Fruit fly (Drosophila melanogaster) whole organism, embryonic: ENCODE measurements around the gene heix.

Experiments
- Abd-B ChIP-seq: fragments of 200-800 bp; sonication (Bioruptor generic); optimal IDR thresholded peaks from 2 replicates; lab custom pipeline; 2018; ENCODE audit warnings: missing biosample characterization, mild to moderate bottlenecking, missing genetic modification characterization, moderate library complexity
- Atf-2 ChIP-seq: fragments of 200-800 bp; sonication (Bioruptor generic); optimal IDR thresholded peaks from 2 replicates; lab custom pipeline; 2016; ENCODE audit warnings: missing biosample characterization, missing genetic modification characterization
- Atf6 ChIP-seq: fragments of 200-800 bp; sonication (Bioruptor generic); IDR thresholded peaks from 2 replicates; pipeline ENCODE4 v1.3.6; 2022; ENCODE audit warnings: missing biosample characterization, missing genetic modification characterization
- Bdp1 ChIP-seq: fragments of 200-800 bp; sonication (Bioruptor generic); optimal IDR thresholded peaks from 3 replicates; lab custom pipeline; 2016; ENCODE audit warnings: missing biosample characterization, missing genetic modification characterization
- Bgb ChIP-seq: fragments of 200-800 bp; sonication (Bioruptor generic); IDR thresholded peaks from 2 replicates; pipeline ENCODE4 v1.3.6; 2022; ENCODE audit warnings: missing biosample characterization, missing genetic modification characterization; ENCODE audit not compliant: partially characterized antibody
- CG10209 ChIP-seq: fragments of 200-800 bp; sonication (Bioruptor generic); optimal IDR thresholded peaks from 3 replicates; lab custom pipeline; 2017; ENCODE audit warnings: missing biosample characterization, mild to moderate bottlenecking, missing genetic modification characterization, missing genetic modification reagents
- CG10321 ChIP-seq: fragments of 200-800 bp; sonication (Bioruptor generic); IDR thresholded peaks from 2 replicates; pipeline ENCODE4 v1.3.6; 2022; ENCODE audit warnings: missing biosample characterization, missing genetic modification characterization
- CG10366 ChIP-seq: fragments of 200-800 bp; sonication (Bioruptor generic); IDR thresholded peaks from 2 replicates; pipeline ENCODE4 v1.3.6; 2022; ENCODE audit warnings: missing biosample characterization, missing genetic modification characterization
- CG12391 ChIP-seq: fragments of 200-800 bp; sonication (Bioruptor generic); optimal IDR thresholded peaks from 3 replicates; lab custom pipeline; 2018; ENCODE audit warnings: missing biosample characterization, mild to moderate bottlenecking, missing genetic modification characterization, moderate library complexity
- CG14441 ChIP-seq: fragments of 200-800 bp; sonication (Bioruptor generic); IDR thresholded peaks from 2 replicates; pipeline ENCODE4 v1.3.6; 2022; ENCODE audit warnings: missing biosample characterization, missing genetic modification characterization
- CG15011 ChIP-seq: fragments of 200-800 bp; sonication (Bioruptor generic); optimal IDR thresholded peaks from 3 replicates; lab custom pipeline; 2018; ENCODE audit warnings: missing biosample characterization, mild to moderate bottlenecking, missing genetic modification characterization
- CG16779 ChIP-seq: fragments of 200-800 bp; sonication (Bioruptor generic); IDR thresholded peaks from 2 replicates; pipeline ENCODE4 v1.3.6; 2022; ENCODE audit warnings: missing biosample characterization, missing genetic modification characterization
- CG17186 ChIP-seq: fragments of 200-800 bp; sonication (Bioruptor generic); optimal IDR thresholded peaks from 3 replicates; lab custom pipeline; 2017; ENCODE audit warnings: missing biosample characterization, missing genetic modification reagents, missing genetic modification characterization
- CG17829 ChIP-seq: fragments of 200-800 bp; optimal IDR thresholded peaks from 2 replicates; lab custom pipeline; 2019; ENCODE audit warnings: missing biosample characterization, mild to moderate bottlenecking, missing genetic modification characterization, moderate library complexity
- CG18011 ChIP-seq: fragments of 200-800 bp; sonication (Bioruptor generic); optimal IDR thresholded peaks from 2 replicates; lab custom pipeline; 2017; ENCODE audit warnings: missing biosample characterization, missing genetic modification characterization, mild to moderate bottlenecking, moderate library complexity, missing genotype
- CG18262 ChIP-seq: fragments of 200-800 bp; optimal IDR thresholded peaks from 3 replicates; lab custom pipeline; 2019; ENCODE audit warnings: missing biosample characterization, mild to moderate bottlenecking, missing genetic modification characterization, moderate library complexity
- CG2678 ChIP-seq: fragments of 200-800 bp; sonication (Bioruptor generic); optimal IDR thresholded peaks from 3 replicates; lab custom pipeline; 2019; ENCODE audit warnings: missing biosample characterization, mild to moderate bottlenecking, missing genetic modification characterization, moderate library complexity
- CG2712 ChIP-seq: fragments of 200-800 bp; optimal IDR thresholded peaks from 3 replicates; lab custom pipeline; 2019; ENCODE audit warnings: missing biosample characterization, mild to moderate bottlenecking, missing genetic modification characterization, moderate library complexity
- CG3407 ChIP-seq: fragments of 200-800 bp; sonication (Bioruptor generic); optimal IDR thresholded peaks from 2 replicates; lab custom pipeline; 2018; ENCODE audit warnings: missing biosample characterization, mild to moderate bottlenecking, missing genetic modification characterization
- CG34422 ChIP-seq: fragments of 200-800 bp; sonication (Bioruptor generic); IDR thresholded peaks from 3 replicates; pipeline ENCODE4 v1.3.6; 2022; ENCODE audit warnings: missing biosample characterization, missing genetic modification characterization
- CG6272 ChIP-seq: fragments of 200-800 bp; sonication (Bioruptor generic); IDR thresholded peaks from 2 replicates; pipeline ENCODE4 v1.3.6; 2022; ENCODE audit warnings: missing biosample characterization, missing genetic modification characterization
- CG7963 ChIP-seq: fragments of 200-800 bp; sonication (Bioruptor generic); IDR thresholded peaks from 3 replicates; pipeline ENCODE4 v1.3.6; 2022; ENCODE audit warnings: missing biosample characterization, missing genetic modification characterization; ENCODE audit not compliant: partially characterized antibody
- CTCF ChIP-seq: fragments of 200-800 bp; sonication (Bioruptor generic); optimal IDR thresholded peaks from 2 replicates; lab custom pipeline; 2017; ENCODE audit warnings: missing biosample characterization, mild to moderate bottlenecking, missing genetic modification characterization, moderate library complexity
- D19A ChIP-seq: fragments of 200-800 bp; optimal IDR thresholded peaks from 3 replicates; lab custom pipeline; 2019; ENCODE audit warnings: missing biosample characterization, mild to moderate bottlenecking, missing genetic modification characterization, moderate library complexity
- Dfd ChIP-seq, 2 experiments: fragments of >200 bp; optimal IDR thresholded peaks; 2 replicates each; lab custom pipeline; 2017; ENCODE audit warnings: missing biosample characterization in 2 of 2, missing genetic modification characterization in 2 of 2
- E2f2 ChIP-seq: fragments of 200-800 bp; sonication (Bioruptor generic); IDR thresholded peaks from 2 replicates; pipeline ENCODE4 v1.3.6; 2022; ENCODE audit warnings: missing biosample characterization, missing genetic modification characterization
- Hr78 ChIP-seq, 2 experiments: fragments of 200-800 bp in 1 of 2; fragments of >200 bp in 1 of 2; sonication (Bioruptor generic) in 1 of 2; optimal IDR thresholded peaks; 2 replicates each; lab custom pipeline; 2017 to 2019; ENCODE audit warnings: missing biosample characterization in 2 of 2, missing genetic modification characterization in 2 of 2, mild to moderate bottlenecking in 1 of 2, moderate library complexity in 1 of 2
- NFAT ChIP-seq: fragments of 200-800 bp; sonication (Bioruptor generic); IDR thresholded peaks from 2 replicates; pipeline ENCODE4 v1.3.6; 2022; ENCODE audit warnings: missing biosample characterization, missing genetic modification characterization
- Nf-YA ChIP-seq: fragments of 200-800 bp; sonication (Bioruptor generic); IDR thresholded peaks from 2 replicates; pipeline ENCODE4 v1.3.6; 2022; ENCODE audit warnings: missing biosample characterization, missing genetic modification characterization
- Six4 ChIP-seq: fragments of 200-800 bp; sonication (Bioruptor generic); optimal IDR thresholded peaks from 2 replicates; lab custom pipeline; 2016; ENCODE audit warnings: missing biosample characterization, missing genetic modification characterization
- Stat92E ChIP-seq, 3 experiments: fragments of >200 bp in 2 of 3; fragments of 200-800 bp in 1 of 3; sonication (Bioruptor generic) in 1 of 3; optimal IDR thresholded peaks; 2 replicates each; lab custom pipeline; 2017 to 2019; ENCODE audit warnings: missing biosample characterization in 3 of 3, missing genetic modification characterization in 3 of 3, mild to moderate bottlenecking in 1 of 3, moderate library complexity in 1 of 3
- TFAM ChIP-seq: fragments of 200-800 bp; sonication (Bioruptor generic); optimal IDR thresholded peaks from 2 replicates; lab custom pipeline; 2017; ENCODE audit warnings: missing biosample characterization, missing genetic modification characterization, inconsistent platforms
- br ChIP-seq: fragments of >200 bp; optimal IDR thresholded peaks from 2 replicates; lab custom pipeline; 2017
- cato ChIP-seq: fragments of 200-800 bp; sonication (Bioruptor generic); optimal IDR thresholded peaks from 2 replicates; lab custom pipeline; 2016; ENCODE audit warnings: missing biosample characterization, missing genetic modification characterization, borderline replicate concordance
- crol ChIP-seq: fragments of 200-800 bp; sonication (Bioruptor generic); IDR thresholded peaks from 2 replicates; pipeline ENCODE4 v1.3.6; 2022; ENCODE audit warnings: missing biosample characterization, missing genetic modification characterization
- da ChIP-seq: fragments of 200-800 bp; sonication (Bioruptor generic); optimal IDR thresholded peaks from 2 replicates; lab custom pipeline; 2016; ENCODE audit warnings: missing biosample characterization, missing genetic modification characterization
- dm ChIP-seq: fragments of 200-800 bp; sonication (Bioruptor generic); optimal IDR thresholded peaks from 3 replicates; lab custom pipeline; 2016; ENCODE audit warnings: missing biosample characterization, missing genetic modification characterization
- dysf ChIP-seq: fragments of 200-800 bp; sonication (Bioruptor generic); IDR thresholded peaks from 3 replicates; pipeline ENCODE4 v1.3.6; 2022; ENCODE audit warnings: missing biosample characterization, missing genetic modification characterization
- esg ChIP-seq: fragments of 200-800 bp; sonication (Bioruptor generic); conservative IDR thresholded peaks from 2 replicates; pipeline ENCODE4 v1.3.6; 2022; ENCODE audit warnings: missing biosample characterization, missing genetic modification characterization
- fd3F ChIP-seq: fragments of 200-800 bp; sonication (Bioruptor generic); optimal IDR thresholded peaks from 2 replicates; lab custom pipeline; 2018; ENCODE audit warnings: missing biosample characterization, mild to moderate bottlenecking, missing genetic modification characterization, moderate library complexity
- fd96Cb ChIP-seq: fragments of 200-800 bp; sonication (Bioruptor generic); optimal IDR thresholded peaks from 2 replicates; lab custom pipeline; 2018; ENCODE audit warnings: missing biosample characterization, mild to moderate bottlenecking, missing genetic modification characterization, moderate library complexity
- h ChIP-seq: fragments of >200 bp; optimal IDR thresholded peaks from 2 replicates; lab custom pipeline; 2017
- hbn ChIP-seq: fragments of 200-800 bp; sonication (Bioruptor generic); IDR thresholded peaks from 2 replicates; pipeline ENCODE4 v1.3.6; 2022; ENCODE audit warnings: missing biosample characterization, missing genetic modification characterization; ENCODE audit not compliant: partially characterized antibody
- her ChIP-seq: fragments of 200-800 bp; sonication (Bioruptor generic); optimal IDR thresholded peaks from 2 replicates; lab custom pipeline; 2016; ENCODE audit warnings: missing biosample characterization, missing genetic modification characterization
- jumu ChIP-seq: fragments of 200-800 bp; sonication (Bioruptor generic); optimal IDR thresholded peaks from 3 replicates; lab custom pipeline; 2016; ENCODE audit warnings: missing biosample characterization, missing genetic modification characterization
- ken ChIP-seq: fragments of 200-800 bp; sonication (Bioruptor generic); IDR thresholded peaks from 3 replicates; pipeline ENCODE4 v1.3.6; 2022; ENCODE audit warnings: missing biosample characterization, missing genetic modification characterization
- pzg ChIP-seq: fragments of 200-800 bp; sonication (Bioruptor generic); optimal IDR thresholded peaks from 3 replicates; lab custom pipeline; 2018; ENCODE audit warnings: missing biosample characterization, mild to moderate bottlenecking, missing genetic modification characterization, moderate library complexity
- slbo ChIP-seq: fragments of 200-800 bp; sonication (Bioruptor generic); IDR thresholded peaks from 2 replicates; pipeline ENCODE4 v1.3.6; 2022; ENCODE audit warnings: missing biosample characterization, missing genetic modification characterization
- stc ChIP-seq: fragments of 200-800 bp; sonication (Bioruptor generic); IDR thresholded peaks from 2 replicates; pipeline ENCODE4 v1.3.6; 2022; ENCODE audit warnings: missing biosample characterization, missing genetic modification characterization
- unpg ChIP-seq: fragments of 200-800 bp; sonication (Bioruptor generic); optimal IDR thresholded peaks from 3 replicates; lab custom pipeline; 2018; ENCODE audit warnings: missing biosample characterization, mild to moderate bottlenecking, missing genetic modification characterization, moderate library complexity

Gene heix

DNA sequence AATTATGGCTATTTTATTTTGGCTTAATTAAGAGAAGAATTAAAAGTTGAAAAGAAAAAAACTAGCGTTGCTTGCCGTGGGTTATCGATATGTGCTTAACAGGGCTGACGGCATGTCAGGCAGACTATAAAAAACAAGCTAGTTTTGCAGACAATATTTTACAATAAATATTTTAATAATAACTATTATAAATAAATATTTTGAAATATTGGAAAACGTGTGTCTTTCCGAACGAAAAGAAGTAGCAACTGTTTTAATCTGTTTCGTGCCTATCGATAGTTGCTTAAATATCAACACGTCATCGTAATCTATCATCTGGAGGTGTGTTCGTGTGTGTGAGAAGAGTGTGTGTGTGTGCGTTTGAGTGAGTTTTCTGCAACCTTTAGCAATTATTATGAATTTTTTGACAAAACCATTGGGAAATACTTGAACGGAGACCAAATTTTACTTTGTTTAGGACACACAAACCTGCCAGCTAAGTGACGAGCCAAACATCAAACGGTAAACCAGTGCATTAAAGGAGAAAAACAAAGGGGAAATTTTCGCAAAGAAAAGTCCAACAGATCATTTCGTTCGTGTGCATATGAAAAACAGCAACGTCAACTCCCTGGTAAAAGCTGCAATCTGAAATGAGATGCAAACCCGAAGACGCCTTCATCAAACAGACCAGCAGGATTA, 7.5 kb upstream of the heix start, which contains the start of the genes CG5861 and Syx5 (continued):
- TF ChIP-seq Nf-YA (no peak), NFAT (peak; percentile 55), CG14441 (GFP tag; lab: Robert Waterston, UW) (peak; percentile 58; the same call in 1 of the 2 replicates), slbo (GFP tag; lab: Robert Waterston, UW) (peak; percentile 80), Six4 (GFP tag; lab: Kevin White, UChicago) (peak; percentile 24), CG18262 (tag; lab: Kevin White, UChicago) (peak; percentile 62), CG17829 (tag; lab: Kevin White, UChicago) (peak; percentile 80), ken (GFP tag; lab: Robert Waterston, UW) (0 out of 3 replicates have a peak, but pooled peaks have one; percentile 22), CG15011 (GFP tag; lab: Kevin White, UChicago) (no peak), CG2678 (peak; percentile 74), da (GFP tag; lab: Kevin White, UChicago) (no peak), her (GFP tag; lab: Kevin White, UChicago) (no peak), crol (GFP tag; lab: Robert Waterston, UW) (no peak), esg (GFP tag; lab: Robert Waterston, UW) (peak; percentile 44; the same call in 1 of the 2 replicates), Hr78 (GFP tag; optimal IDR thresholded peaks at IDR 0.05; lab: Kevin White, UChicago) (peak in 1 of 2 experiments; percentile 18), E2f2 (GFP tag; lab: Robert Waterston, UW) (peak; percentile 54), Bgb (GFP tag; lab: Robert Waterston, UW) (peak; percentile 83), Bdp1 (GFP tag; lab: Kevin White, UChicago) (no peak), Atf-2 (no peak), CG10366 (GFP tag; lab: Robert Waterston, UW) (peak; percentile 42), CG7963 (GFP tag; lab: Robert Waterston, UW) (peak; percentile 66), dm (GFP tag; lab: Kevin White, UChicago) (no peak), CG10209 (GFP tag; lab: Kevin White, UChicago) (peak; percentile 19), D19A (tag; lab: Kevin White, UChicago) (peak; percentile 46), jumu (GFP tag; lab: Kevin White, UChicago) (no peak), CG34422 (GFP tag; lab: Robert Waterston, UW) (0 out of 3 replicates have a peak, but pooled peaks have one; percentile 43), dysf (GFP tag; lab: Robert Waterston, UW) (0 out of 3 replicates have a peak, but pooled peaks have one; percentile 24), CG2712 (peak; percentile 79), CG10321 (GFP tag; lab: Robert Waterston, UW) (no peak), CTCF (GFP tag; lab: Kevin White, UChicago) (peak; percentile 25), Abd-B (GFP tag; lab: Kevin White, UChicago) (no peak), Dfd (GFP tag; optimal IDR thresholded peaks at IDR 0.05; lab: Kevin White, UChicago) (no peak), CG6272 (GFP tag; lab: Robert Waterston, UW) (0 out of 2 replicates have a peak, but pooled peaks have one; percentile 59), TFAM (GFP tag; lab: Kevin White, UChicago) (no peak), unpg (GFP tag; lab: Kevin White, UChicago) (peak; percentile 64), hbn (peak; percentile 91), br (lab: Kevin White, UChicago) (no peak), h (lab: Kevin White, UChicago) (no peak), Atf6 (GFP tag; lab: Robert Waterston, UW) (peak; percentile 54), CG16779 (GFP tag; lab: Robert Waterston, UW) (no peak), pzg (GFP tag; lab: Kevin White, UChicago) (peak; percentile 68), CG17186 (GFP tag; lab: Kevin White, UChicago) (no peak), fd3F (GFP tag; lab: Kevin White, UChicago) (peak; percentile 20), Stat92E (GFP tag; optimal IDR thresholded peaks at IDR 0.05; lab: Kevin White, UChicago) (peak in 1 of 3 experiments; percentile 14), cato (GFP tag; lab: Kevin White, UChicago) (no peak), CG12391 (tag; lab: Kevin White, UChicago) (peak; percentile 82), CG18011 (peak; percentile 57), stc (no peak), fd96Cb (tag; lab: Kevin White, UChicago) (peak; percentile 26), CG3407 (GFP tag; lab: Kevin White, UChicago) (peak; percentile 30)
